Fruit fly (Drosophila melanogaster) whole organism, pupa: ENCODE data around the gene Shawn.

Experiments
- CG10348 ChIP-seq: fragments of 200-800 bp; sonication (Bioruptor generic); IDR thresholded peaks from 2 replicates; pipeline ENCODE4 v1.3.6; 2022; ENCODE audit warnings: missing biosample characterization, missing genetic modification characterization
- CG12605 ChIP-seq: fragments of 200-800 bp; sonication (Bioruptor generic); IDR thresholded peaks from 2 replicates; pipeline ENCODE4 v1.3.6; 2022; ENCODE audit warnings: missing biosample characterization, missing genetic modification characterization
- CG13204 ChIP-seq: fragments of 200-800 bp; sonication (Bioruptor generic); optimal IDR thresholded peaks from 2 replicates; lab custom pipeline; 2018; ENCODE audit warnings: missing biosample characterization, mild to moderate bottlenecking, missing genetic modification characterization, moderate library complexity
- CG14655 ChIP-seq: fragments of 200-800 bp; sonication (Bioruptor generic); optimal IDR thresholded peaks from 3 replicates; lab custom pipeline; 2017; ENCODE audit warnings: mild to moderate bottlenecking, missing biosample characterization, missing genetic modification reagents, missing genetic modification characterization
- CG15710 ChIP-seq: fragments of 200-800 bp; sonication (Bioruptor generic); optimal IDR thresholded peaks from 2 replicates; lab custom pipeline; 2018; ENCODE audit warnings: missing biosample characterization, mild to moderate bottlenecking, missing genetic modification characterization, moderate library complexity
- CG17806 ChIP-seq: fragments of 200-800 bp; sonication (Bioruptor generic); optimal IDR thresholded peaks from 2 replicates; lab custom pipeline; 2018; ENCODE audit warnings: missing biosample characterization, mild to moderate bottlenecking, missing genetic modification characterization, moderate library complexity
- CG32121 ChIP-seq: fragments of 200-800 bp; sonication (Bioruptor generic); IDR thresholded peaks from 2 replicates; pipeline ENCODE4 v1.3.6; 2022; ENCODE audit warnings: missing biosample characterization, missing genetic modification characterization
- CG34367 ChIP-seq: fragments of 200-800 bp; sonication (Bioruptor generic); optimal IDR thresholded peaks from 2 replicates; lab custom pipeline; 2018; ENCODE audit warnings: missing biosample characterization, mild to moderate bottlenecking, missing genetic modification characterization
- CG4496 ChIP-seq: fragments of 200-800 bp; sonication (Bioruptor generic); IDR thresholded peaks from 3 replicates; pipeline ENCODE4 v1.3.6; 2022; ENCODE audit warnings: missing biosample characterization, missing genetic modification characterization
- CG8159 ChIP-seq: fragments of 200-800 bp; sonication (Bioruptor generic); optimal IDR thresholded peaks from 3 replicates; lab custom pipeline; 2018; ENCODE audit warnings: missing biosample characterization, mild to moderate bottlenecking, missing genetic modification characterization, moderate library complexity
- CG8301 ChIP-seq: fragments of 200-800 bp; sonication (Bioruptor generic); optimal IDR thresholded peaks from 2 replicates; lab custom pipeline; 2018; ENCODE audit warnings: missing biosample characterization, mild to moderate bottlenecking, missing genetic modification characterization
- CG9948 ChIP-seq: fragments of 200-800 bp; sonication (Bioruptor generic); optimal IDR thresholded peaks from 2 replicates; lab custom pipeline; 2018; ENCODE audit warnings: missing biosample characterization, mild to moderate bottlenecking, missing genetic modification characterization, moderate library complexity
- D1 ChIP-seq: fragments of 200-800 bp; sonication (Bioruptor generic); optimal IDR thresholded peaks from 2 replicates; lab custom pipeline; 2018; ENCODE audit warnings: missing biosample characterization, mild to moderate bottlenecking, missing genetic modification characterization, moderate library complexity
- EcR ChIP-seq: fragments of 200-800 bp; sonication (Bioruptor generic); optimal IDR thresholded peaks from 3 replicates; lab custom pipeline; 2019; ENCODE audit warnings: missing biosample characterization, missing genetic modification characterization, mild to moderate bottlenecking, moderate library complexity, missing genetic modification reagents
- Ets98B ChIP-seq: fragments of 200-800 bp; sonication (Bioruptor generic); IDR thresholded peaks from 2 replicates; pipeline ENCODE4 v1.3.6; 2022; ENCODE audit warnings: missing biosample characterization, missing genetic modification characterization
- Pif1A ChIP-seq: fragments of 200-800 bp; sonication (Bioruptor generic); optimal IDR thresholded peaks from 3 replicates; lab custom pipeline; 2016; ENCODE audit warnings: missing biosample characterization, missing genetic modification characterization
- Pif1B ChIP-seq: fragments of 200-800 bp; sonication (Bioruptor generic); optimal IDR thresholded peaks from 3 replicates; lab custom pipeline; 2016; ENCODE audit warnings: missing biosample characterization, missing genetic modification characterization
- Snoo ChIP-seq: fragments of 200-800 bp; sonication (Bioruptor generic); optimal IDR thresholded peaks from 3 replicates; lab custom pipeline; 2017; ENCODE audit warnings: missing biosample characterization, mild to moderate bottlenecking, missing genetic modification characterization, inconsistent platforms
- fd96Ca ChIP-seq: fragments of 200-800 bp; sonication (Bioruptor generic); IDR thresholded peaks from 3 replicates; pipeline ENCODE4 v1.3.6; 2022; ENCODE audit warnings: missing biosample characterization, missing genetic modification characterization
- gl ChIP-seq: fragments of 200-800 bp; sonication (Bioruptor generic); optimal IDR thresholded peaks from 2 replicates; lab custom pipeline; 2018; ENCODE audit warnings: missing biosample characterization, mild to moderate bottlenecking, missing genetic modification characterization
- rn ChIP-seq: fragments of 200-800 bp; sonication (Bioruptor generic); IDR thresholded peaks from 2 replicates; pipeline ENCODE4 v1.3.6; 2022; ENCODE audit warnings: missing biosample characterization, missing genetic modification characterization

The Shawn gene

dm6 chrX:19603953-19604352 lies 7.4 kb upstream of the Shawn start:
- peak; percentile 72 for TF ChIP-seq CG8159
- peak; percentile 83 for TF ChIP-seq CG8301 (tag; lab: Kevin White, UChicago)
- TF ChIP-seq Pif1A (GFP tag; lab: Kevin White, UChicago): peak; percentile 72
- TF ChIP-seq CG13204: peak; percentile 15
- TF ChIP-seq EcR: no peak
- TF ChIP-seq CG15710 (tag; lab: Kevin White, UChicago): peak; percentile 58
- TF ChIP-seq CG10348: peak; percentile 26; the same call in 1 of the 2 replicates
- peak; percentile 72 for TF ChIP-seq CG12605
- TF ChIP-seq CG9948: peak; percentile 73
- TF ChIP-seq rn (GFP tag; lab: Robert Waterston, UW): peak; percentile 59
- peak; percentile 92 for TF ChIP-seq CG4496 (GFP tag; lab: Robert Waterston, UW)
- peak; percentile 77 for TF ChIP-seq CG17806
- TF ChIP-seq CG32121: peak; percentile 82
- TF ChIP-seq gl (tag; lab: Kevin White, UChicago): peak; percentile 23
- peak; percentile 73 for TF ChIP-seq Pif1B (GFP tag; lab: Kevin White, UChicago)
- no peak for TF ChIP-seq D1 (tag; lab: Kevin White, UChicago)
- TF ChIP-seq Ets98B (GFP tag; lab: Robert Waterston, UW): peak; percentile 89
- TF ChIP-seq Snoo (tag; lab: Kevin White, UChicago): peak; percentile 72
- peak; percentile 87 for TF ChIP-seq CG14655 (GFP tag; lab: Kevin White, UChicago)
- TF ChIP-seq fd96Ca (GFP tag; lab: Robert Waterston, UW): peak; percentile 82
- peak; percentile 55 for TF ChIP-seq CG34367 (tag; lab: Kevin White, UChicago)

- TF ChIP-seq CG32121: peak; percentile 39; the same call in 1 of the 2 replicates
- TF ChIP-seq EcR: peak; percentile 60
- TF ChIP-seq Snoo (tag; lab: Kevin White, UChicago): no peak
- TF ChIP-seq Ets98B (GFP tag; lab: Robert Waterston, UW): peak; percentile 30; the same call in 1 of the 2 replicates
- peak; percentile 45; the same call in 1 of the 3 replicates for TF ChIP-seq CG4496 (GFP tag; lab: Robert Waterston, UW)
- TF ChIP-seq, all 21 proteins: peak for 4
These were observed 6.3 kb upstream of the Shawn start, which contains the start of gene CG14207 for dm6 chrX:19604997-19605396. Gene CG14207 (plus strand): TSS chrX:19605199.

dm6 chrX:19605915-19606314 lies 5.4 kb upstream of the Shawn start:
- no peak for TF ChIP-seq rn (GFP tag; lab: Robert Waterston, UW)
- TF ChIP-seq CG13204: peak; percentile 29
- TF ChIP-seq CG4496 (GFP tag; lab: Robert Waterston, UW): no peak
- no peak for TF ChIP-seq CG14655 (GFP tag; lab: Kevin White, UChicago)
- TF ChIP-seq CG8301 (tag; lab: Kevin White, UChicago): no peak
- TF ChIP-seq CG17806: no peak
- TF ChIP-seq EcR: no peak
- no peak for TF ChIP-seq CG15710 (tag; lab: Kevin White, UChicago)
- no peak for TF ChIP-seq CG32121

dm6 chrX:19606558-19606957 lies 4.8 kb upstream of the Shawn start:
- TF ChIP-seq gl (tag; lab: Kevin White, UChicago) (no peak), Snoo (tag; lab: Kevin White, UChicago) (no peak), D1 (tag; lab: Kevin White, UChicago) (no peak), CG32121 (no peak), CG12605 (no peak), CG8159 (no peak), Pif1B (GFP tag; lab: Kevin White, UChicago) (no peak), Pif1A (GFP tag; lab: Kevin White, UChicago) (no peak), CG4496 (GFP tag; lab: Robert Waterston, UW) (no peak), EcR (no peak), CG14655 (GFP tag; lab: Kevin White, UChicago) (no peak), fd96Ca (GFP tag; lab: Robert Waterston, UW) (no peak), CG17806 (no peak), rn (GFP tag; lab: Robert Waterston, UW) (no peak)

dm6 chrX:19606971-19607370 lies 4.4 kb upstream of the Shawn start:
- no peak for TF ChIP-seq rn (GFP tag; lab: Robert Waterston, UW)
- no peak for TF ChIP-seq Pif1A (GFP tag; lab: Kevin White, UChicago)
- no peak for TF ChIP-seq CG8301 (tag; lab: Kevin White, UChicago)
- no peak for TF ChIP-seq CG14655 (GFP tag; lab: Kevin White, UChicago)
- TF ChIP-seq CG17806: no peak
- no peak for TF ChIP-seq CG9948
- TF ChIP-seq CG4496 (GFP tag; lab: Robert Waterston, UW): no peak
- TF ChIP-seq CG8159: no peak
- TF ChIP-seq D1 (tag; lab: Kevin White, UChicago): no peak
- no peak for TF ChIP-seq CG12605
- no peak for TF ChIP-seq Ets98B (GFP tag; lab: Robert Waterston, UW)
- no peak for TF ChIP-seq CG15710 (tag; lab: Kevin White, UChicago)
- no peak for TF ChIP-seq EcR
- TF ChIP-seq Pif1B (GFP tag; lab: Kevin White, UChicago): no peak
- no peak for TF ChIP-seq fd96Ca (GFP tag; lab: Robert Waterston, UW)
- no peak for TF ChIP-seq CG34367 (tag; lab: Kevin White, UChicago)
- TF ChIP-seq CG10348: no peak
- no peak for TF ChIP-seq Snoo (tag; lab: Kevin White, UChicago)

- TF ChIP-seq Pif1B (GFP tag; lab: Kevin White, UChicago): no peak
- peak; percentile 51 for TF ChIP-seq EcR
These were observed 3.2 kb upstream of the Shawn start for dm6 chrX:19608042-19608609.
